Fruit fly (Drosophila melanogaster) whole organism, pupa: ENCODE results near the gene CG4281.
A peak's percentile ranks its signal among the peaks of the same experiment; 100 is the strongest.

Experiments used
- CG10348 ChIP-seq: fragments of 200-800 bp; sonication (Bioruptor generic); IDR thresholded peaks from 2 replicates; pipeline ENCODE4 v1.3.6; 2022; ENCODE audit warnings: missing biosample characterization, missing genetic modification characterization
- CG12605 ChIP-seq: fragments of 200-800 bp; sonication (Bioruptor generic); IDR thresholded peaks from 2 replicates; pipeline ENCODE4 v1.3.6; 2022; ENCODE audit warnings: missing biosample characterization, missing genetic modification characterization
- CG13204 ChIP-seq: fragments of 200-800 bp; sonication (Bioruptor generic); optimal IDR thresholded peaks from 2 replicates; lab custom pipeline; 2018; ENCODE audit warnings: missing biosample characterization, mild to moderate bottlenecking, missing genetic modification characterization, moderate library complexity
- CG14655 ChIP-seq: fragments of 200-800 bp; sonication (Bioruptor generic); optimal IDR thresholded peaks from 3 replicates; lab custom pipeline; 2017; ENCODE audit warnings: mild to moderate bottlenecking, missing biosample characterization, missing genetic modification reagents, missing genetic modification characterization
- CG15710 ChIP-seq: fragments of 200-800 bp; sonication (Bioruptor generic); optimal IDR thresholded peaks from 2 replicates; lab custom pipeline; 2018; ENCODE audit warnings: missing biosample characterization, mild to moderate bottlenecking, missing genetic modification characterization, moderate library complexity
- CG17806 ChIP-seq: fragments of 200-800 bp; sonication (Bioruptor generic); optimal IDR thresholded peaks from 2 replicates; lab custom pipeline; 2018; ENCODE audit warnings: missing biosample characterization, mild to moderate bottlenecking, missing genetic modification characterization, moderate library complexity
- CG32121 ChIP-seq: fragments of 200-800 bp; sonication (Bioruptor generic); IDR thresholded peaks from 2 replicates; pipeline ENCODE4 v1.3.6; 2022; ENCODE audit warnings: missing biosample characterization, missing genetic modification characterization
- CG34367 ChIP-seq: fragments of 200-800 bp; sonication (Bioruptor generic); optimal IDR thresholded peaks from 2 replicates; lab custom pipeline; 2018; ENCODE audit warnings: missing biosample characterization, mild to moderate bottlenecking, missing genetic modification characterization
- CG4496 ChIP-seq: fragments of 200-800 bp; sonication (Bioruptor generic); IDR thresholded peaks from 3 replicates; pipeline ENCODE4 v1.3.6; 2022; ENCODE audit warnings: missing biosample characterization, missing genetic modification characterization
- CG8159 ChIP-seq: fragments of 200-800 bp; sonication (Bioruptor generic); optimal IDR thresholded peaks from 3 replicates; lab custom pipeline; 2018; ENCODE audit warnings: missing biosample characterization, mild to moderate bottlenecking, missing genetic modification characterization, moderate library complexity
- CG8301 ChIP-seq: fragments of 200-800 bp; sonication (Bioruptor generic); optimal IDR thresholded peaks from 2 replicates; lab custom pipeline; 2018; ENCODE audit warnings: missing biosample characterization, mild to moderate bottlenecking, missing genetic modification characterization
- CG9948 ChIP-seq: fragments of 200-800 bp; sonication (Bioruptor generic); optimal IDR thresholded peaks from 2 replicates; lab custom pipeline; 2018; ENCODE audit warnings: missing biosample characterization, mild to moderate bottlenecking, missing genetic modification characterization, moderate library complexity
- D1 ChIP-seq: fragments of 200-800 bp; sonication (Bioruptor generic); optimal IDR thresholded peaks from 2 replicates; lab custom pipeline; 2018; ENCODE audit warnings: missing biosample characterization, mild to moderate bottlenecking, missing genetic modification characterization, moderate library complexity
- EcR ChIP-seq: fragments of 200-800 bp; sonication (Bioruptor generic); optimal IDR thresholded peaks from 3 replicates; lab custom pipeline; 2019; ENCODE audit warnings: missing biosample characterization, missing genetic modification characterization, mild to moderate bottlenecking, moderate library complexity, missing genetic modification reagents
- Ets98B ChIP-seq: fragments of 200-800 bp; sonication (Bioruptor generic); IDR thresholded peaks from 2 replicates; pipeline ENCODE4 v1.3.6; 2022; ENCODE audit warnings: missing biosample characterization, missing genetic modification characterization
- Pif1A ChIP-seq: fragments of 200-800 bp; sonication (Bioruptor generic); optimal IDR thresholded peaks from 3 replicates; lab custom pipeline; 2016; ENCODE audit warnings: missing biosample characterization, missing genetic modification characterization
- Pif1B ChIP-seq: fragments of 200-800 bp; sonication (Bioruptor generic); optimal IDR thresholded peaks from 3 replicates; lab custom pipeline; 2016; ENCODE audit warnings: missing biosample characterization, missing genetic modification characterization
- Snoo ChIP-seq: fragments of 200-800 bp; sonication (Bioruptor generic); optimal IDR thresholded peaks from 3 replicates; lab custom pipeline; 2017; ENCODE audit warnings: missing biosample characterization, mild to moderate bottlenecking, missing genetic modification characterization, inconsistent platforms
- fd96Ca ChIP-seq: fragments of 200-800 bp; sonication (Bioruptor generic); IDR thresholded peaks from 3 replicates; pipeline ENCODE4 v1.3.6; 2022; ENCODE audit warnings: missing biosample characterization, missing genetic modification characterization
- gl ChIP-seq: fragments of 200-800 bp; sonication (Bioruptor generic); optimal IDR thresholded peaks from 2 replicates; lab custom pipeline; 2018; ENCODE audit warnings: missing biosample characterization, mild to moderate bottlenecking, missing genetic modification characterization
- rn ChIP-seq: fragments of 200-800 bp; sonication (Bioruptor generic); IDR thresholded peaks from 2 replicates; pipeline ENCODE4 v1.3.6; 2022; ENCODE audit warnings: missing biosample characterization, missing genetic modification characterization

Gene CG4281

DNA sequence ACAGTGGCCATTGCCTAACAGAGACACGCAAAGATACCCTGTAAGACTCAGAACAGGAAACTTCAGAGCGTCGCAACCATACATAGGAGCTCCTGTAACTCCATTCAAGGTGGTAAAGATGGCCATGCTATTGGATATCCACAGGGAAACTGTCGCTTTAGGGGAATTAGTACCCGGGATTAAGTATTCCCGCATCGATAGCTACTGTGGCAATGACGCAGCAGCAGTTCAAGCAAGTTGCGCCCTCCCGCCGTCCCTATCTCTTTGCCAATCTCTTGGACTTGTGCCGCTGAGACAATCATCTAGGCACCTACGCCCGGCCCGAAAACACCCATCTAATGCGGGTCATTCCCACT, 5.7 kb upstream of the CG4281 start:
- TF ChIP-seq CG8159 (peak; percentile 40), CG15710 (tag; lab: Kevin White, UChicago) (peak; percentile 40), CG4496 (GFP tag; lab: Robert Waterston, UW) (peak; percentile 65; the same call in 2 of the 3 replicates), CG32121 (GFP tag; lab: Robert Waterston, UW) (peak; percentile 84), Pif1B (GFP tag; lab: Kevin White, UChicago) (no peak), gl (tag; lab: Kevin White, UChicago) (no peak), CG17806 (tag; lab: Kevin White, UChicago) (peak; percentile 37), CG9948 (peak; percentile 52), CG8301 (tag; lab: Kevin White, UChicago) (peak; percentile 72), CG14655 (no peak), CG12605 (GFP tag; lab: Robert Waterston, UW) (peak; percentile 53; the same call in 1 of the 2 replicates), Ets98B (GFP tag; lab: Robert Waterston, UW) (peak; percentile 75), D1 (no peak), rn (0 out of 2 replicates have a peak, but pooled peaks have one; percentile 20), CG34367 (peak; percentile 11), CG10348 (GFP tag; lab: Robert Waterston, UW) (peak; percentile 41; the same call in 1 of the 2 replicates), fd96Ca (peak; percentile 80), EcR (GFP tag; lab: Kevin White, UChicago) (no peak), Snoo (tag; lab: Kevin White, UChicago) (peak; percentile 28), Pif1A (GFP tag; lab: Kevin White, UChicago) (no peak), CG13204 (GFP tag; lab: Kevin White, UChicago) (no peak)

DNA sequence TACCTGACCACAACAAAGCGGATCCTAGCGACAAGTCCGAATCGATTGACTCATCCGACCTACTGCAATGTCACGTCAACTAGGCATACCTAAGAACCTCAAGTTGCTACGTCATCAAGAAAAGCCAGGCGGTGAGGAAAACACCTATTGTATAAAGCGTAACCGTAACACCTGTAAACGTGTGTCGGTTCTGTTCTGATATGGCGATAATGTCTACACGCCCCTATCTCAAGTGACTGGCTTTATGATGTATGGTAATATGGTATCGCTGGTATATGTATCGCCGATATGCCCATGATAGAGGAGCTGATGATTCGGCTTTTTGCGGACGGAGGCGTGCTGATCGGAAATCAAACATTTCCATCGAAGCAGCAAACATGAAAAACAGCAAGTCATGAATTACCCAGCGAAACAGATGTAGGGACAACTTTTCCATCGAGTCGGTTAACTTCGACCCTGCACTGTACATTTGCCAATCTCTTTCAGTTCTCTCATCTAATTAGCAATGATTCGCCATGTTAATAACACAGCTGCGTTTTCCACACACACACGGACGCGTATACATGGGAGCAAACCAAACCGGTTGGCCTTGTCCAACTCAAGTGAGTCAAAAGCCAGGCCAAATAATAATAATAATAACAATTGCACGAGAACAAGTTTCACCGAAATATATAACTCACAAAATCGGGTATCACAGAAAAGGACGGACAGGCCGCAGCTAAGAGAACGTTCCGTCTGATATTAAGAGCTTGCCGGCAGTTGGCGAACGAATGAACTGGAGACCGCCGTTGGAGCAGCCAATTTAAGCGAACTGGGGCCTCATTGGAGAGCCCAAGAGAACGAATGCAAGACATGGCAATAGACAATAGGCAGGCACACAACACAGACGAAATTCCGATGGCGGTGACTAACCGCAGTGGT, 5.1 kb upstream of the CG4281 start:
- no peak for TF ChIP-seq EcR (GFP tag; lab: Kevin White, UChicago)
- no peak for TF ChIP-seq D1
- no peak for TF ChIP-seq CG13204 (GFP tag; lab: Kevin White, UChicago)
- TF ChIP-seq, all 21 proteins: peak for 0

DNA sequence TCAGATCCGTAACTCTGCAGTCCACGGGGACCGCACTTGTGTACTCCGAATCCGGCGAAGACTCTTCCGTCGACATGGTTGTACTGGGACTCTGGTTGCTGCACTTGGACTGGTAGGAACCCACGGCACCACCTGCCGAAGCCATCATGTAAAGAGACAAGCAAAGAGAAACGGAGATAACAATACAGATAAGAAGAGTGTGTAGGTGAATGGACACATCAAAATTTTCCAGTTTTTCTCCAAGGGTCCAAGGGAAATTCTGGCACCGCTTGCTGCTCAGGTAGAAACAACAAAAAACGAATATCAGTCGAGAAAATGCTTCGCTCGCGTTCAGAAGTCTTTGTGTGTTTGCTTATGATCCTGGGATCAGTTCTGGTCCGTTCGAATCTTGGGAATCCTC, 3.4 kb upstream of the CG4281 start, which contains the start of gene CG4194:
Gene CG4194, plus strand, starts transcription at position 301 of the 400 bp plus-strand sequence.
- TF ChIP-seq CG10348 (GFP tag; lab: Robert Waterston, UW) = no peak
- TF ChIP-seq CG13204 (GFP tag; lab: Kevin White, UChicago) = no peak
- TF ChIP-seq gl (tag; lab: Kevin White, UChicago) = no peak
- no peak for TF ChIP-seq CG12605 (GFP tag; lab: Robert Waterston, UW)
- no peak for TF ChIP-seq Ets98B (GFP tag; lab: Robert Waterston, UW)
- TF ChIP-seq D1 = no peak
- no peak for TF ChIP-seq CG9948
- no peak for TF ChIP-seq EcR (GFP tag; lab: Kevin White, UChicago)
- no peak for TF ChIP-seq CG8159
- TF ChIP-seq Pif1A (GFP tag; lab: Kevin White, UChicago) = no peak

DNA sequence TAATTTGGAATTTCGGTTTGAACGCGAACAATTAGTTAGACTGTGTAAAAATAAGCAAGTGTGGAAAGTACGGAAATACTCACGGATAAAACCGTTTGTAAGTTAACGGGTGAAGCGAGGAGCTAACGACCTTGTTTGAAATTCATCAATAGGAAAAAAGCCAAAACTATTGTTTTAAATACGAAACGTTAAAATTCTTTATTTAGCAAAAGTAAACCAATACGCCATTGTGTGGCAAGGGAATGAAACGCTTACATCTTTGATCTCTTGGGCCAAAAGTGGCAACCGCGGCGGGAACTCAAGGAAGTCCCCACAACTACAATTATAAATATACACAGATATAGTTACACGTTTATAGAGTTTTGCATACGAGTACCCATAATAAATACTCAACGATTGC, 1.3 kb upstream of the CG4281 start, which contains the start of gene CG14054:
Gene CG14054, minus strand, starts transcription at position 101 of the 400 bp plus-strand sequence.
- TF ChIP-seq CG4496 (GFP tag; lab: Robert Waterston, UW) (no peak), CG14655 (no peak), Pif1B (GFP tag; lab: Kevin White, UChicago) (no peak), gl (tag; lab: Kevin White, UChicago) (no peak), CG10348 (GFP tag; lab: Robert Waterston, UW) (no peak), EcR (GFP tag; lab: Kevin White, UChicago) (no peak), CG9948 (no peak), CG13204 (GFP tag; lab: Kevin White, UChicago) (no peak), CG12605 (GFP tag; lab: Robert Waterston, UW) (no peak), CG17806 (tag; lab: Kevin White, UChicago) (no peak), CG15710 (tag; lab: Kevin White, UChicago) (no peak), Snoo (tag; lab: Kevin White, UChicago) (no peak), CG8301 (tag; lab: Kevin White, UChicago) (no peak), fd96Ca (no peak), CG34367 (no peak), rn (no peak), Ets98B (GFP tag; lab: Robert Waterston, UW) (no peak), Pif1A (GFP tag; lab: Kevin White, UChicago) (no peak), D1 (no peak), CG32121 (GFP tag; lab: Robert Waterston, UW) (no peak)

DNA sequence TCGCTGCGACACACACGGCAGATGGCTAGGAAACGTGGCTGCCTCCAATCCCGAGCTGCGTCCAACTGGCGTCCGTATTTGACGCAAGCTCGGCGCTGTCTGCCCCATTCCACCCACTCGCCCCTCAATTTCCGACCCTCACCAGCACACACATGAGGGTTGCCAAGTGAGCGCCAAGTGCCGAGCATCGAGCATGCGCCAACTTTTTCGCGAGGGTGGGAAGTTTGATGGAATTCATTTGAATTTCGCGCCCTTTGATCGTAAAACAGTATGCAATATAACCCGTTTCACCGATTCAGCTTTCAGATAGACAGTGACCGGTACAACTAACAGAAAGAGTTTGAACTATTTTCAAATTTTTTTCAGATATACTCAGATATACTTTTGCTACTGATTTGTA, 3.1 kb downstream of the CG4281 start, which contains the start of gene Sik2:
Gene Sik2, minus strand, starts transcription at position 67 of the 400 bp plus-strand sequence.
- TF ChIP-seq CG4496 (GFP tag; lab: Robert Waterston, UW) = peak; percentile 31; the same call in 1 of the 3 replicates
- no peak for TF ChIP-seq rn

DNA sequence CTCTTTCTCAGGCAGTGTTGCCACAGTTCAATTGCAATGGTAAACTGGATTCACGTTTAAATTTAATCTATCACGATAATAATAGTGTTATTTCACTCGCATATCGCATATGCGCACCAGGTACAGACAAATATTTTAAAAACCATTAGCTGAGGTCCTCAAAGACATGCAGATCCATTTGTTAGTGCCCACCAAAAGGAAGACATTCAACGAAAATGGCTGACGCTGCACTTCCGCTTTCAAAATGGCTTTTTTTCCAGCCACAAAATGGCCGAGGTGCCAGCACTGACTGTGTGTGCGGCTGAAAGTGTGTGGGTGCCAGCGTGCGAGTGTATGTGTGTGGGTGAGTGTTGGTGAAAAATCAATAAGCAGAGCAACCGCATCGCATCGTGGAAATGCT, 3.8 kb downstream of the CG4281 start:
- peak; percentile 19 for TF ChIP-seq CG13204 (GFP tag; lab: Kevin White, UChicago)
- TF ChIP-seq CG34367 = peak; percentile 4
- TF ChIP-seq CG15710 (tag; lab: Kevin White, UChicago) = peak; percentile 38
- TF ChIP-seq CG4496 (GFP tag; lab: Robert Waterston, UW) = peak; percentile 38; the same call in 1 of the 3 replicates
- TF ChIP-seq EcR (GFP tag; lab: Kevin White, UChicago) = no peak
- TF ChIP-seq CG8301 (tag; lab: Kevin White, UChicago) = peak; percentile 30
- no peak for TF ChIP-seq fd96Ca
- TF ChIP-seq CG8159 = peak; percentile 29
